Worm (Caenorhabditis elegans) whole organism, L1 larva: ENCODE measurements around the gene F41B4.1.

Experiments
- C16A3.4 ChIP-seq: fragments of 150-350 bp; optimal IDR thresholded peaks from 2 replicates; lab custom pipeline; 2014; ENCODE audit warnings: missing biosample characterization, missing genetic modification characterization
- F16B12.6 ChIP-seq: fragments of 150-350 bp; optimal IDR thresholded peaks from 2 replicates; lab custom pipeline; 2014; ENCODE audit warnings: missing biosample characterization, missing genetic modification characterization
- alr-1 ChIP-seq: fragments of 200-800 bp; sonication (Bioruptor generic); optimal IDR thresholded peaks from 2 replicates; lab custom pipeline; 2018; ENCODE audit warnings: borderline replicate concordance, mild to moderate bottlenecking, missing genetic modification characterization, missing compliant biosample characterization
- aly-2 ChIP-seq: fragments of 150-350 bp; optimal IDR thresholded peaks from 2 replicates; lab custom pipeline; 2014; ENCODE audit warnings: missing biosample characterization, missing genetic modification characterization
- blmp-1 ChIP-seq: fragments of 150-350 bp; optimal IDR thresholded peaks from 2 replicates; lab custom pipeline; 2014; ENCODE audit warnings: missing biosample characterization, missing genetic modification characterization
- ceh-63 ChIP-seq: fragments of 200-800 bp; sonication (Bioruptor generic); optimal IDR thresholded peaks from 2 replicates; lab custom pipeline; 2018; ENCODE audit warnings: mild to moderate bottlenecking, missing genetic modification characterization, missing compliant biosample characterization
- ceh-8 ChIP-seq: fragments of 200-800 bp; sonication (Bioruptor generic); optimal IDR thresholded peaks from 2 replicates; lab custom pipeline; 2018; ENCODE audit warnings: mild to moderate bottlenecking, missing genetic modification characterization, moderate library complexity, missing compliant biosample characterization
- ceh-82 ChIP-seq, 3 experiments: fragments of 150-350 bp in 1 of 3; sonication (generic microtip) in 2 of 3; optimal IDR thresholded peaks; 2 replicates each; lab custom pipeline; 2014 to 2017; ENCODE audit warnings: missing biosample characterization in 3 of 3, missing genetic modification characterization in 3 of 3
- ceh-90 ChIP-seq: sonication (generic microtip); optimal IDR thresholded peaks from 2 replicates; lab custom pipeline; 2016; ENCODE audit warnings: missing genetic modification characterization, missing compliant biosample characterization
- ces-1 ChIP-seq: fragments of 150-350 bp; optimal IDR thresholded peaks from 2 replicates; lab custom pipeline; 2014; ENCODE audit warnings: missing biosample characterization, missing genetic modification reagents, missing genetic modification characterization
- efl-1 ChIP-seq, 4 experiments: fragments of 150-350 bp; optimal IDR thresholded peaks in 3 of 4; peaks in 1 of 4; 1 replicate in 1 of 4; 2 replicates in 3 of 4; lab custom pipeline; 2014; ENCODE audit warnings: missing biosample characterization in 2 of 4, missing genetic modification characterization in 2 of 4, missing genetic modification reagents in 2 of 4
- efl-3 ChIP-seq: fragments of 200-800 bp; sonication (Bioruptor generic); optimal IDR thresholded peaks from 2 replicates; lab custom pipeline; 2018; ENCODE audit warnings: mild to moderate bottlenecking, missing genetic modification characterization, missing compliant biosample characterization
- egl-13 ChIP-seq: sonication (generic microtip); optimal IDR thresholded peaks from 2 replicates; lab custom pipeline; 2016; ENCODE audit warnings: missing genotype, missing genetic modification reagents, missing genetic modification characterization, missing compliant biosample characterization
- egl-27 ChIP-seq, 2 experiments: fragments of 150-350 bp in 1 of 2; sonication (generic microtip); optimal IDR thresholded peaks; 3 replicates each; lab custom pipeline; 2017 to 2018; ENCODE audit warnings: missing biosample characterization in 2 of 2, missing genetic modification characterization in 2 of 2, missing genetic modification reagents in 2 of 2
- elt-3 ChIP-seq, 6 experiments: fragments of 150-350 bp in 1 of 6; sonication (generic microtip); optimal IDR thresholded peaks; 2 replicates each; lab custom pipeline; 2017 to 2018; ENCODE audit warnings: missing biosample characterization in 6 of 6, missing genetic modification characterization in 6 of 6, inconsistent platforms in 1 of 6
- ets-5 ChIP-seq: fragments of 200-800 bp; sonication (Bioruptor generic); IDR thresholded peaks from 2 replicates; pipeline ENCODE4 v1.3.6; 2022; ENCODE audit warnings: missing genetic modification characterization, missing compliant biosample characterization
- fkh-10 ChIP-seq: sonication (generic microtip); optimal IDR thresholded peaks from 2 replicates; lab custom pipeline; 2017; ENCODE audit warnings: missing biosample characterization, missing genetic modification reagents, missing genetic modification characterization
- fkh-8 ChIP-seq: sonication (generic microtip); optimal IDR thresholded peaks from 2 replicates; lab custom pipeline; 2016; ENCODE audit warnings: mild to moderate bottlenecking, missing genetic modification characterization, missing compliant biosample characterization
- fos-1 ChIP-seq: fragments of 150-350 bp; optimal IDR thresholded peaks from 2 replicates; lab custom pipeline; 2014; ENCODE audit warnings: missing biosample characterization, missing genetic modification characterization
- grh-1 ChIP-seq: fragments of 200-800 bp; sonication (Bioruptor generic); IDR thresholded peaks from 2 replicates; pipeline ENCODE4 v1.3.6; 2022; ENCODE audit warnings: missing genetic modification reagents, missing genetic modification characterization, missing compliant biosample characterization
- irx-1 ChIP-seq: sonication (generic microtip); optimal IDR thresholded peaks from 2 replicates; lab custom pipeline; 2016; ENCODE audit warnings: missing genetic modification characterization, missing compliant biosample characterization
- isw-1 ChIP-seq: fragments of 200-800 bp; sonication (Bioruptor generic); IDR thresholded peaks from 2 replicates; pipeline ENCODE4 v1.3.6; 2022; ENCODE audit warnings: missing genetic modification characterization, missing compliant biosample characterization
- lin-13 ChIP-seq: fragments of 150-350 bp; optimal IDR thresholded peaks from 2 replicates; lab custom pipeline; 2014; ENCODE audit warnings: missing biosample characterization, missing genetic modification reagents, missing genetic modification characterization
- lin-14 ChIP-seq: fragments of 200-800 bp; sonication (Bioruptor generic); optimal IDR thresholded peaks from 2 replicates; lab custom pipeline; 2018; ENCODE audit warnings: mild to moderate bottlenecking, missing genetic modification characterization, moderate library complexity, missing compliant biosample characterization
- lin-15B ChIP-seq: fragments of 150-350 bp; sonication (generic microtip); optimal IDR thresholded peaks from 3 replicates; lab custom pipeline; 2014; ENCODE audit warnings: missing biosample characterization, missing genetic modification characterization
- lin-35 ChIP-seq, 2 experiments: fragments of 150-350 bp; optimal IDR thresholded peaks; 2 replicates each; lab custom pipeline; 2014; ENCODE audit warnings: missing biosample characterization in 2 of 2, missing genetic modification characterization in 2 of 2, missing genetic modification reagents in 2 of 2
- lin-39 ChIP-seq: fragments of 150-350 bp; optimal IDR thresholded peaks from 2 replicates; lab custom pipeline; 2014; ENCODE audit warnings: missing biosample characterization, missing genetic modification reagents, missing genetic modification characterization
- lsy-2 ChIP-seq, 2 experiments: fragments of 150-350 bp; optimal IDR thresholded peaks; 2 replicates each; lab custom pipeline; 2014; ENCODE audit warnings: missing biosample characterization in 2 of 2, missing genetic modification characterization in 2 of 2
- mab-9 ChIP-seq: fragments of 200-800 bp; sonication (Bioruptor generic); IDR thresholded peaks from 2 replicates; pipeline ENCODE4 v1.3.6; 2022; ENCODE audit warnings: missing genetic modification reagents, missing genetic modification characterization, missing compliant biosample characterization
- mdl-1 ChIP-seq, 2 experiments: fragments of 150-350 bp; optimal IDR thresholded peaks; 2 replicates each; lab custom pipeline; 2014 to 2017; ENCODE audit warnings: missing biosample characterization in 2 of 2, missing genetic modification characterization in 2 of 2, inconsistent platforms in 1 of 2
- mep-1 ChIP-seq: fragments of 150-350 bp; optimal IDR thresholded peaks from 2 replicates; lab custom pipeline; 2014; ENCODE audit warnings: missing biosample characterization, missing genetic modification characterization
- nhr-12 ChIP-seq: sonication (generic microtip); optimal IDR thresholded peaks from 2 replicates; lab custom pipeline; 2017; ENCODE audit warnings: missing biosample characterization, missing genetic modification characterization
- nhr-20 ChIP-seq: sonication (generic microtip); optimal IDR thresholded peaks from 2 replicates; lab custom pipeline; 2016; ENCODE audit warnings: mild to moderate bottlenecking, missing genetic modification characterization, missing compliant biosample characterization
- nhr-47 ChIP-seq: sonication (generic microtip); optimal IDR thresholded peaks from 2 replicates; lab custom pipeline; 2016; ENCODE audit warnings: mild to moderate bottlenecking, missing genetic modification characterization, moderate library complexity, missing compliant biosample characterization
- nhr-76 ChIP-seq: sonication (generic microtip); optimal IDR thresholded peaks from 2 replicates; lab custom pipeline; 2017; ENCODE audit warnings: missing biosample characterization, missing genetic modification characterization
- nhr-85 ChIP-seq: sonication (generic microtip); peaks from one replicate; lab custom pipeline; 2016; ENCODE audit warnings: missing genetic modification characterization, inconsistent platforms, missing compliant biosample characterization
- nhr-90 ChIP-seq: sonication (generic microtip); optimal IDR thresholded peaks from 2 replicates; lab custom pipeline; 2016; ENCODE audit warnings: mild to moderate bottlenecking, missing genetic modification characterization, missing compliant biosample characterization; ENCODE audit not compliant: poor library complexity
- pax-3 ChIP-seq: fragments of 200-800 bp; sonication (Bioruptor generic); optimal IDR thresholded peaks from 2 replicates; lab custom pipeline; 2018; ENCODE audit warnings: mild to moderate bottlenecking, missing genetic modification characterization, moderate library complexity, missing compliant biosample characterization
- skn-1 ChIP-seq: fragments of 150-350 bp; optimal IDR thresholded peaks from 2 replicates; lab custom pipeline; 2014; ENCODE audit warnings: missing biosample characterization, missing genetic modification characterization
- sox-4 ChIP-seq: sonication (generic microtip); optimal IDR thresholded peaks from 2 replicates; lab custom pipeline; 2016; ENCODE audit warnings: missing genetic modification characterization, missing compliant biosample characterization
- sptf-1 ChIP-seq: fragments of 150-350 bp; optimal IDR thresholded peaks from 2 replicates; lab custom pipeline; 2014; ENCODE audit warnings: missing biosample characterization, missing genetic modification characterization
- sup-37 ChIP-seq: fragments of 200-800 bp; sonication (Bioruptor generic); optimal IDR thresholded peaks from 2 replicates; lab custom pipeline; 2018; ENCODE audit warnings: mild to moderate bottlenecking, missing genetic modification characterization, missing compliant biosample characterization
- tlp-1 ChIP-seq: fragments of 150-350 bp; optimal IDR thresholded peaks from 2 replicates; lab custom pipeline; 2014; ENCODE audit warnings: missing biosample characterization, missing genetic modification characterization
- xbp-1 ChIP-seq: sonication (generic microtip); optimal IDR thresholded peaks from 2 replicates; lab custom pipeline; 2016; ENCODE audit warnings: missing genetic modification characterization, missing compliant biosample characterization
- zag-1 ChIP-seq: fragments of 150-350 bp; optimal IDR thresholded peaks from 2 replicates; lab custom pipeline; 2014; ENCODE audit warnings: missing biosample characterization, missing genetic modification characterization

The F41B4.1 gene

DNA sequence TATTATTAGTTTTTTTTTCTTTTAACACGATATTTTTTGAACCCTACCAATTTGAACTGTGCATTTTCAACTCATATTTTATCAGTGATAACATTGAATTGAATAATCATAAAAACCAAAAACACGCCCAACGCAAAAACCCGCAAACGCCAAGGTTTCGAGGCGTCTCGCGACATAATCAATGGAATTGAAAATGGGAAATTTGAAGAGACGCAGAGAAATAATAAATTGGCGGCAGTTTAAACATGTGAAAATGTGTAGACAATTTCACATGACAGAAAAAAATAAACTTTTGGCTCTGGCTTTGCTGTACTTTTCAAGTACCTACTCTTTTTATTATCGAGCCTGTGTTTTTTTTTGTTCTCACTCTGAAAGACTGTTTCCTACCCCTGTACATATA, 20.8 kb downstream of the F41B4.1 start (continued):
- TF ChIP-seq ets-5 (GFP tag; lab: Robert Waterston, UW) (no peak), ceh-63 (GFP tag; lab: Kevin White, UChicago) (no peak), nhr-85 (peak; percentile 75), lin-35 (GFP tag; optimal IDR thresholded peaks at IDR 0.05; lab: Kevin White, UChicago) (peak; percentile 94 to 96), xbp-1 (tag; lab: Kevin White, UChicago) (peak; percentile 72), blmp-1 (tag; lab: Kevin White, UChicago) (peak; percentile 57), skn-1 (peak; percentile 83), nhr-90 (tag; lab: Kevin White, UChicago) (peak; percentile 53), lin-39 (tag; lab: Kevin White, UChicago) (peak; percentile 46), lin-14 (GFP tag; lab: Kevin White, UChicago) (peak; percentile 72), ceh-90 (no peak), mep-1 (tag; lab: Kevin White, UChicago) (peak; percentile 56), efl-3 (GFP tag; lab: Kevin White, UChicago) (no peak), lin-15B (tag; lab: Kevin White, UChicago) (peak; percentile 12), F16B12.6 (tag; lab: Kevin White, UChicago) (no peak), ceh-82 (tag; optimal IDR thresholded peaks at IDR 0.05; lab: Kevin White, UChicago) (peak; percentile 6 to 48 (median 28)), nhr-12 (no peak), ceh-8 (GFP tag; lab: Kevin White, UChicago) (no peak), fkh-8 (tag; lab: Kevin White, UChicago) (no peak), lin-13 (GFP tag; lab: Kevin White, UChicago) (peak; percentile 42), nhr-76 (tag; lab: Kevin White, UChicago) (no peak), C16A3.4 (tag; lab: Kevin White, UChicago) (peak; percentile 49), isw-1 (GFP tag; lab: Robert Waterston, UW) (peak; percentile 32; the same call in 1 of the 2 replicates)

DNA sequence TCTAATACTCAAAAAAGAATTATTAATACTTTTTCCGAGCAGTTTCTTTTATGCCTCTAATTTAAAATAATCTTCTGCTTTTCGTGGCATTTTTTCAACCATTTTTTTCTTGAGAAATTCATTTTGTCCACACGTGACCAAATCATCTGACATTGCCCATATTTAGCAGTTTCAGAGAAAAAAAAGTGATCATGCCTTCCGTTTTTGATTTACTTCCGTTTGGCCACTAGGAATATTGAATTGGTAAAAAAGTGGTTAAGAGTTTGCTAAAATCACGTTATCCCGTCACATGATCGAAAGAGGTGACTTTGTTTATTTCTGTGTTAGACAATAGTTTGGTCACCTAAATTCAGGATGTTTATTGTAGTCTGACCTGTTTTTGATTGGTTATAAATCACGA, 21.3 kb downstream of the F41B4.1 start:
- TF ChIP-seq nhr-47, result peak; percentile 51
- TF ChIP-seq pax-3 (tag; lab: Kevin White, UChicago), result peak; percentile 4
- TF ChIP-seq nhr-85, result no peak
- TF ChIP-seq ceh-63 (GFP tag; lab: Kevin White, UChicago), result no peak
- TF ChIP-seq efl-1 (optimal IDR thresholded peaks at IDR 0.05; lab: Kevin White, UChicago), result no peak
- TF ChIP-seq efl-1 (GFP tag; optimal IDR thresholded peaks at IDR 0.05 in 1 of 2; lab: Kevin White, UChicago), result peak in 1 of 2 experiments; percentile 91
- TF ChIP-seq mep-1 (tag; lab: Kevin White, UChicago), result peak; percentile 6
- TF ChIP-seq sptf-1 (tag; lab: Kevin White, UChicago), result no peak
- no peak for TF ChIP-seq fos-1 (tag; lab: Kevin White, UChicago)
- no peak for TF ChIP-seq zag-1 (tag; lab: Kevin White, UChicago)
- no peak for TF ChIP-seq alr-1 (tag; lab: Kevin White, UChicago)
- no peak for TF ChIP-seq aly-2 (tag; lab: Kevin White, UChicago)
- peak in 1 of 2 experiments; percentile 25 for TF ChIP-seq lin-35 (GFP tag; optimal IDR thresholded peaks at IDR 0.05; lab: Kevin White, UChicago)
- no peak for TF ChIP-seq egl-27 (tag; optimal IDR thresholded peaks at IDR 0.05; lab: Kevin White, UChicago)
- TF ChIP-seq mab-9 (GFP tag; lab: Robert Waterston, UW), result no peak
- TF ChIP-seq tlp-1 (tag; lab: Kevin White, UChicago), result no peak
- TF ChIP-seq grh-1 (GFP tag; lab: Robert Waterston, UW), result no peak
- no peak for TF ChIP-seq mdl-1 (tag; optimal IDR thresholded peaks at IDR 0.05; lab: Kevin White, UChicago)
- no peak for TF ChIP-seq fkh-10
- no peak for TF ChIP-seq ces-1 (GFP tag; lab: Kevin White, UChicago)
- TF ChIP-seq fkh-8 (tag; lab: Kevin White, UChicago), result peak; percentile 71
- TF ChIP-seq irx-1 (tag; lab: Kevin White, UChicago), result no peak
- no peak for TF ChIP-seq nhr-12
- no peak for TF ChIP-seq sup-37 (GFP tag; lab: Kevin White, UChicago)
- TF ChIP-seq elt-3 (tag; optimal IDR thresholded peaks at IDR 0.05; lab: Kevin White, UChicago), result no peak
- peak; percentile 7 for TF ChIP-seq sox-4
- TF ChIP-seq lsy-2 (tag; optimal IDR thresholded peaks at IDR 0.05; lab: Kevin White, UChicago), result no peak
- peak; percentile 37 for TF ChIP-seq nhr-20 (tag; lab: Kevin White, UChicago)
- peak; percentile 12 for TF ChIP-seq egl-13 (tag; lab: Kevin White, UChicago)
